Worm (Caenorhabditis elegans) whole organism, L2 larva: Measurements from ENCODE around the gene rheb-1.

ENCODE experiments used
- C34F6.9 ChIP-seq: fragments of 150-350 bp; optimal IDR thresholded peaks from 2 replicates; lab custom pipeline; 2014; ENCODE audit warnings: missing biosample characterization, missing genetic modification characterization
- F13H6.1 ChIP-seq: sonication (generic microtip); optimal IDR thresholded peaks from 2 replicates; lab custom pipeline; 2016; ENCODE audit warnings: missing genetic modification characterization, missing compliant biosample characterization
- R02D3.7 ChIP-seq: fragments of 150-350 bp; optimal IDR thresholded peaks from 2 replicates; lab custom pipeline; 2014; ENCODE audit warnings: missing biosample characterization, missing genetic modification characterization
- Y55F3AM.14 ChIP-seq: fragments of 200-800 bp; sonication (Bioruptor generic); optimal IDR thresholded peaks from 2 replicates; lab custom pipeline; 2018; ENCODE audit warnings: mild to moderate bottlenecking, missing genetic modification characterization, missing compliant biosample characterization
- ZK546.5 ChIP-seq: sonication (generic microtip); optimal IDR thresholded peaks from 2 replicates; lab custom pipeline; 2017; ENCODE audit warnings: missing biosample characterization, missing genetic modification characterization
- alr-1 ChIP-seq: fragments of 150-350 bp; optimal IDR thresholded peaks from 2 replicates; lab custom pipeline; 2014; ENCODE audit warnings: missing biosample characterization, missing genetic modification characterization
- aly-2 ChIP-seq: fragments of 150-350 bp; optimal IDR thresholded peaks from 2 replicates; lab custom pipeline; 2014; ENCODE audit warnings: missing biosample characterization, missing genetic modification characterization
- blmp-1 ChIP-seq: sonication (generic microtip); optimal IDR thresholded peaks from 2 replicates; lab custom pipeline; 2017; ENCODE audit warnings: missing genetic modification characterization, mild to moderate bottlenecking, missing compliant biosample characterization, antibody characterized with exemption, moderate library complexity; ENCODE audit not compliant: insufficient read depth
- ceh-16 ChIP-seq: fragments of 150-350 bp; optimal IDR thresholded peaks from 2 replicates; lab custom pipeline; 2014; ENCODE audit warnings: missing biosample characterization, missing genetic modification characterization
- crh-2 ChIP-seq: sonication (generic microtip); optimal IDR thresholded peaks from 2 replicates; lab custom pipeline; 2017; ENCODE audit warnings: missing biosample characterization, missing genetic modification characterization
- dmd-4 ChIP-seq: sonication (generic microtip); optimal IDR thresholded peaks from 2 replicates; lab custom pipeline; 2017; ENCODE audit warnings: missing biosample characterization, missing genetic modification characterization
- egl-27 ChIP-seq: sonication (generic microtip); optimal IDR thresholded peaks from 3 replicates; lab custom pipeline; 2017; ENCODE audit warnings: missing biosample characterization, missing genetic modification reagents, missing genetic modification characterization
- elt-1 ChIP-seq: fragments of 150-350 bp; optimal IDR thresholded peaks from 2 replicates; lab custom pipeline; 2014; ENCODE audit warnings: missing biosample characterization, missing genetic modification characterization
- elt-3 ChIP-seq: sonication (generic microtip); optimal IDR thresholded peaks from 2 replicates; lab custom pipeline; 2017; ENCODE audit warnings: missing biosample characterization, missing genetic modification characterization
- fos-1 ChIP-seq: fragments of 150-350 bp; optimal IDR thresholded peaks from 2 replicates; lab custom pipeline; 2014; ENCODE audit warnings: missing biosample characterization, missing genetic modification characterization
- gmeb-1 ChIP-seq: fragments of 150-350 bp; optimal IDR thresholded peaks from 2 replicates; lab custom pipeline; 2014; ENCODE audit warnings: missing biosample characterization, missing genetic modification characterization
- lin-13 ChIP-seq: fragments of 150-350 bp; optimal IDR thresholded peaks from 2 replicates; lab custom pipeline; 2014; ENCODE audit warnings: missing biosample characterization, missing genetic modification reagents, missing genetic modification characterization
- lin-39 ChIP-seq: fragments of 150-350 bp; optimal IDR thresholded peaks from 2 replicates; lab custom pipeline; 2014; ENCODE audit warnings: missing biosample characterization, missing genetic modification reagents, missing genetic modification characterization
- lsy-2 ChIP-seq, 2 experiments: fragments of 150-350 bp in 1 of 2; sonication (generic microtip) in 1 of 2; optimal IDR thresholded peaks; 2 replicates each; lab custom pipeline; 2014 to 2017; ENCODE audit warnings: missing biosample characterization in 2 of 2, missing genetic modification characterization in 2 of 2
- mab-5 ChIP-seq: fragments of 150-350 bp; optimal IDR thresholded peaks from 2 replicates; lab custom pipeline; 2014; ENCODE audit warnings: missing biosample characterization, missing genetic modification characterization
- mbf-1 ChIP-seq: sonication (generic microtip); optimal IDR thresholded peaks from 2 replicates; lab custom pipeline; 2017; ENCODE audit warnings: missing biosample characterization, missing genetic modification characterization
- mdl-1 ChIP-seq, 2 experiments: fragments of 150-350 bp in 1 of 2; sonication (generic microtip) in 1 of 2; optimal IDR thresholded peaks; 2 replicates each; lab custom pipeline; 2017; ENCODE audit warnings: missing biosample characterization in 2 of 2, missing genetic modification characterization in 2 of 2
- nhr-11 ChIP-seq: fragments of 150-350 bp; optimal IDR thresholded peaks from 2 replicates; lab custom pipeline; 2014; ENCODE audit warnings: missing biosample characterization, missing genetic modification characterization
- nhr-12 ChIP-seq: fragments of 150-350 bp; optimal IDR thresholded peaks from 2 replicates; lab custom pipeline; 2014; ENCODE audit warnings: missing biosample characterization, missing genetic modification characterization
- nhr-129 ChIP-seq: fragments of 150-350 bp; optimal IDR thresholded peaks from 2 replicates; lab custom pipeline; 2014; ENCODE audit warnings: missing biosample characterization, missing genetic modification characterization
- peb-1 ChIP-seq: fragments of 150-350 bp; optimal IDR thresholded peaks from 2 replicates; lab custom pipeline; 2014; ENCODE audit warnings: missing biosample characterization, missing genetic modification characterization
- skn-1 ChIP-seq: sonication (generic microtip); optimal IDR thresholded peaks from 2 replicates; lab custom pipeline; 2017; ENCODE audit warnings: missing biosample characterization, missing genetic modification characterization
- snpc-4 ChIP-seq: fragments of 150-350 bp; optimal IDR thresholded peaks from 2 replicates; lab custom pipeline; 2014; ENCODE audit warnings: missing biosample characterization, missing genetic modification characterization
- unc-39 ChIP-seq: fragments of 150-350 bp; optimal IDR thresholded peaks from 2 replicates; lab custom pipeline; 2014; ENCODE audit warnings: missing biosample characterization, missing genetic modification characterization
- unc-55 ChIP-seq: fragments of 150-350 bp; sonication (generic microtip); optimal IDR thresholded peaks from 3 replicates; lab custom pipeline; 2014; ENCODE audit warnings: missing biosample characterization, missing genetic modification reagents, missing genetic modification characterization
- unc-62 ChIP-seq: fragments of 150-350 bp; optimal IDR thresholded peaks from 2 replicates; lab custom pipeline; 2014; ENCODE audit warnings: missing biosample characterization, missing genetic modification reagents, missing genetic modification characterization
- ztf-1 ChIP-seq: fragments of 200-800 bp; sonication (Bioruptor generic); conservative IDR thresholded peaks from 2 replicates; pipeline ENCODE4 v1.3.6; 2022; ENCODE audit warnings: missing genetic modification characterization, missing compliant biosample characterization
- ztf-11 ChIP-seq: sonication (generic microtip); optimal IDR thresholded peaks from 2 replicates; lab custom pipeline; 2017; ENCODE audit warnings: missing biosample characterization, missing genetic modification characterization
- ztf-4 ChIP-seq: fragments of 150-350 bp; optimal IDR thresholded peaks from 2 replicates; lab custom pipeline; 2014; ENCODE audit warnings: missing biosample characterization, missing genetic modification characterization

Gene rheb-1

DNA sequence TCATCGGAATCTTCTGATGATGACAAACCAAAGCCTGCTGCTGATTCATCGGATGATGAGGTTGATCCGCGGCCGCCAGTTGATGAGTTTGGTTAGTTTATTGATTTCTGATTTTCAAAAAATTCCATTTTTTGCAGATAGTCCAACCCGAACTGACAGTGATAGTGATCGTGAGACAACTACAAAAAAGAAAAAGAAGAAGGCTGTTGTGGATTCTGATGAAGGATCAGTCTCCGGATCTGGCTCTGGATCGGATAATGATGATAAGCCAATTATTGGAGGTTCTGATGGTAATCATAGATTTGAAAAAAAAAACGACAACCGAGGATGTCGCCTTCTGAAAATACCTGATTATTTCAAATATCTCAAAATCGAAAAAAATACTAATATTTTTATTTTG is 40.3 kb upstream of the rheb-1 start:
- TF ChIP-seq lin-39 (tag; lab: Kevin White, UChicago): no peak
- TF ChIP-seq lsy-2 (tag; optimal IDR thresholded peaks at IDR 0.05; lab: Kevin White, UChicago): no peak
- no peak for TF ChIP-seq alr-1
- no peak for TF ChIP-seq R02D3.7
- TF ChIP-seq mab-5: no peak
- TF ChIP-seq unc-39 (tag; lab: Kevin White, UChicago): no peak
- no peak for TF ChIP-seq crh-2 (tag; lab: Kevin White, UChicago)
- no peak for TF ChIP-seq nhr-11
- no peak for TF ChIP-seq Y55F3AM.14 (GFP tag; lab: Kevin White, UChicago)
- no peak for TF ChIP-seq peb-1 (tag; lab: Kevin White, UChicago)
- no peak for TF ChIP-seq skn-1 (tag; lab: Kevin White, UChicago)

- TF ChIP-seq ztf-4 (tag; lab: Kevin White, UChicago) (no peak), elt-3 (tag; lab: Kevin White, UChicago) (no peak), gmeb-1 (tag; lab: Kevin White, UChicago) (no peak), skn-1 (tag; lab: Kevin White, UChicago) (no peak), nhr-12 (tag; lab: Kevin White, UChicago) (no peak), ceh-16 (tag; lab: Kevin White, UChicago) (no peak), egl-27 (no peak)
- TF ChIP-seq, all 48 proteins: peak for 0
Observed at ce11 chrIII:9494209-9494608, 38.4 kb upstream of the rheb-1 start.

- TF ChIP-seq skn-1 (tag; lab: Kevin White, UChicago) (no peak), dmd-4 (tag; lab: Kevin White, UChicago) (no peak), nhr-129 (tag; lab: Kevin White, UChicago) (peak; percentile 66), unc-55 (peak; percentile 18), C34F6.9 (tag; lab: Kevin White, UChicago) (peak; percentile 5), aly-2 (tag; lab: Kevin White, UChicago) (no peak), snpc-4 (tag; lab: Kevin White, UChicago) (no peak), R02D3.7 (no peak), lin-13 (GFP tag; lab: Kevin White, UChicago) (no peak), lsy-2 (tag; optimal IDR thresholded peaks at IDR 0.05; lab: Kevin White, UChicago) (peak in 1 of 2 experiments; percentile 51), mdl-1 (tag; optimal IDR thresholded peaks at IDR 0.05; lab: Kevin White, UChicago) (no peak)
Observed at ce11 chrIII:9490783-9491547, 35.1 kb upstream of the rheb-1 start, which contains the start of the genes dars-1 and ctr-9. Gene dars-1, minus strand, starts transcription at chrIII:9491215. Gene ctr-9, plus strand, starts transcription at chrIII:9491396.

DNA sequence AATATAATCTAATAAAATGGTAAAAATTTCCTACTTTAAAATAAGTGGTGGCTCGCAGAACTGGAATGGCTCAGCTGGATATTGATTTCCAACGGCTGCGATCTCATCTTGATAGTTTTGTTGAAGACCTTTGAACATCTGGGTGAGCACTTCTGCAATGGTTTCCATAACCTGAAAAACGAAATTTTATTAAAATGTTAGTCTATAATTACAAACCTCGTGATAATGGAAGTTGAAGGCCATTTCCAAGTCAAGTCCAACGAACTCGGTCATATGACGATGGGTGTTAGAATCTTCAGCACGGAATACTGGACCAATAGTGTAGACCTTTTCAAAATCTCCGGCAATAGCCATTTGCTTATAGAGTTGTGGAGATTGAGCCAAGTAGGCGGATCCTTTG is 34.0 kb upstream of the rheb-1 start:
- no peak for TF ChIP-seq unc-55
- no peak for TF ChIP-seq ztf-1 (GFP tag; lab: Robert Waterston, UW)
- no peak for TF ChIP-seq C34F6.9 (tag; lab: Kevin White, UChicago)
- no peak for TF ChIP-seq mbf-1 (tag; lab: Kevin White, UChicago)
- no peak for TF ChIP-seq alr-1
- TF ChIP-seq ceh-16 (tag; lab: Kevin White, UChicago): no peak
- TF ChIP-seq unc-62 (GFP tag; lab: Kevin White, UChicago): no peak
- TF ChIP-seq R02D3.7: no peak
- TF ChIP-seq ZK546.5 (tag; lab: Kevin White, UChicago): no peak
- no peak for TF ChIP-seq fos-1
- no peak for TF ChIP-seq F13H6.1 (tag; lab: Kevin White, UChicago)
- TF ChIP-seq mdl-1 (tag; optimal IDR thresholded peaks at IDR 0.05; lab: Kevin White, UChicago): no peak

- TF ChIP-seq ztf-1 (GFP tag; lab: Robert Waterston, UW): no peak
- TF ChIP-seq ztf-4 (tag; lab: Kevin White, UChicago): no peak
- peak in 1 of 2 experiments; percentile 2 for TF ChIP-seq lsy-2 (tag; optimal IDR thresholded peaks at IDR 0.05; lab: Kevin White, UChicago)
Observed at ce11 chrIII:9488431-9488830, 32.6 kb upstream of the rheb-1 start, which contains the start of gene nlp-36. Gene nlp-36, plus strand, starts transcription at chrIII:9488731.

DNA sequence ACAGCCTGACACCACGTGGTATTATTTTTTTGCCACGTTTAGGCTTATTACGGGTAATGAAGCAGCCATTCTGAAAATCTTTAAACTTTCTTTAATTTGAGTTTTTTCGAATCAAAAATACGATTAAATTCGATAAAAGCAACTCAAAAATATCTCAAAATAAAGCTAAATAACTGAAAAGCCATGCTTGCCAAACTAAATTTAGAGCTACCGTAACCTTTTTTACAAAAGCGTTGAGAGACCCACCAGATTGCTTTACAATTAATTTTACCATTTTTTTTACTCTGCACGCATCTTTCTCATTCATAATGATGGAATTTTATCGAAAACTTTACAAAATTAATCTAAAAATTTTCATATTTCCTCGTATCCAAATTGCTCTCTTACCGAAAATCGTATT is 32.2 kb upstream of the rheb-1 start:
- TF ChIP-seq ztf-1 (GFP tag; lab: Robert Waterston, UW): no peak
- no peak for TF ChIP-seq unc-55
- no peak for TF ChIP-seq C34F6.9 (tag; lab: Kevin White, UChicago)
- TF ChIP-seq blmp-1: no peak
- TF ChIP-seq ztf-11 (tag; lab: Kevin White, UChicago): no peak
- TF ChIP-seq elt-1: no peak
- TF ChIP-seq crh-2 (tag; lab: Kevin White, UChicago): no peak
